Worm (Caenorhabditis elegans) whole organism, L2 larva: ENCODE results near the gene K03B4.2.
A peak's percentile ranks its signal among the peaks of the same experiment; 100 is the strongest.

ENCODE experiments used
- C34F6.9 ChIP-seq: fragments of 150-350 bp; optimal IDR thresholded peaks from 2 replicates; lab custom pipeline; 2014; ENCODE audit warnings: missing biosample characterization, missing genetic modification characterization
- F13H6.1 ChIP-seq: sonication (generic microtip); optimal IDR thresholded peaks from 2 replicates; lab custom pipeline; 2016; ENCODE audit warnings: missing genetic modification characterization, missing compliant biosample characterization
- Y55F3AM.14 ChIP-seq: fragments of 200-800 bp; sonication (Bioruptor generic); optimal IDR thresholded peaks from 2 replicates; lab custom pipeline; 2018; ENCODE audit warnings: mild to moderate bottlenecking, missing genetic modification characterization, missing compliant biosample characterization
- ZK546.5 ChIP-seq: sonication (generic microtip); optimal IDR thresholded peaks from 2 replicates; lab custom pipeline; 2017; ENCODE audit warnings: missing biosample characterization, missing genetic modification characterization
- alr-1 ChIP-seq: fragments of 150-350 bp; optimal IDR thresholded peaks from 2 replicates; lab custom pipeline; 2014; ENCODE audit warnings: missing biosample characterization, missing genetic modification characterization
- aly-2 ChIP-seq: fragments of 150-350 bp; optimal IDR thresholded peaks from 2 replicates; lab custom pipeline; 2014; ENCODE audit warnings: missing biosample characterization, missing genetic modification characterization
- ama-1 ChIP-seq: fragments of 150-350 bp; optimal IDR thresholded peaks from 2 replicates; lab custom pipeline; 2018; ENCODE audit warnings: inconsistent platforms
- blmp-1 ChIP-seq: sonication (generic microtip); optimal IDR thresholded peaks from 2 replicates; lab custom pipeline; 2017; ENCODE audit warnings: missing genetic modification characterization, mild to moderate bottlenecking, missing compliant biosample characterization, antibody characterized with exemption, moderate library complexity; ENCODE audit not compliant: insufficient read depth
- fos-1 ChIP-seq: fragments of 150-350 bp; optimal IDR thresholded peaks from 2 replicates; lab custom pipeline; 2014; ENCODE audit warnings: missing biosample characterization, missing genetic modification characterization
- gmeb-1 ChIP-seq: fragments of 150-350 bp; optimal IDR thresholded peaks from 2 replicates; lab custom pipeline; 2014; ENCODE audit warnings: missing biosample characterization, missing genetic modification characterization
- lin-11 ChIP-seq: fragments of 150-350 bp; sonication (generic microtip); optimal IDR thresholded peaks from 2 replicates; lab custom pipeline; 2014; ENCODE audit warnings: missing biosample characterization, missing genetic modification characterization, inconsistent platforms, mixed read lengths
- lin-13 ChIP-seq: fragments of 150-350 bp; optimal IDR thresholded peaks from 2 replicates; lab custom pipeline; 2014; ENCODE audit warnings: missing biosample characterization, missing genetic modification reagents, missing genetic modification characterization
- lin-39 ChIP-seq: fragments of 150-350 bp; optimal IDR thresholded peaks from 2 replicates; lab custom pipeline; 2014; ENCODE audit warnings: missing biosample characterization, missing genetic modification reagents, missing genetic modification characterization
- lsy-2 ChIP-seq, 2 experiments: fragments of 150-350 bp in 1 of 2; sonication (generic microtip) in 1 of 2; optimal IDR thresholded peaks; 2 replicates each; lab custom pipeline; 2014 to 2017; ENCODE audit warnings: missing biosample characterization in 2 of 2, missing genetic modification characterization in 2 of 2
- mab-5 ChIP-seq: fragments of 150-350 bp; optimal IDR thresholded peaks from 2 replicates; lab custom pipeline; 2014; ENCODE audit warnings: missing biosample characterization, missing genetic modification characterization
- nhr-10 ChIP-seq: sonication (generic microtip); optimal IDR thresholded peaks from 2 replicates; lab custom pipeline; 2017; ENCODE audit warnings: missing biosample characterization, missing genetic modification characterization
- nhr-12 ChIP-seq: fragments of 150-350 bp; optimal IDR thresholded peaks from 2 replicates; lab custom pipeline; 2014; ENCODE audit warnings: missing biosample characterization, missing genetic modification characterization
- nhr-129 ChIP-seq: fragments of 150-350 bp; optimal IDR thresholded peaks from 2 replicates; lab custom pipeline; 2014; ENCODE audit warnings: missing biosample characterization, missing genetic modification characterization
- nhr-21 ChIP-seq: fragments of 150-350 bp; optimal IDR thresholded peaks from 2 replicates; lab custom pipeline; 2014; ENCODE audit warnings: missing biosample characterization, missing genetic modification characterization
- nhr-237 ChIP-seq: fragments of 150-350 bp; optimal IDR thresholded peaks from 2 replicates; lab custom pipeline; 2014; ENCODE audit warnings: missing biosample characterization, missing genetic modification characterization
- nhr-25 ChIP-seq: fragments of 150-350 bp; sonication (generic microtip); optimal IDR thresholded peaks from 3 replicates; lab custom pipeline; 2014; ENCODE audit warnings: missing biosample characterization, missing genetic modification characterization
- nhr-6 ChIP-seq: fragments of 150-350 bp; optimal IDR thresholded peaks from 2 replicates; lab custom pipeline; 2014; ENCODE audit warnings: missing biosample characterization, missing genetic modification characterization
- nhr-77 ChIP-seq: fragments of 150-350 bp; optimal IDR thresholded peaks from 2 replicates; lab custom pipeline; 2014; ENCODE audit warnings: missing biosample characterization, missing genetic modification characterization
- peb-1 ChIP-seq: fragments of 150-350 bp; optimal IDR thresholded peaks from 2 replicates; lab custom pipeline; 2014; ENCODE audit warnings: missing biosample characterization, missing genetic modification characterization
- sem-4 ChIP-seq: fragments of 150-350 bp; optimal IDR thresholded peaks from 2 replicates; lab custom pipeline; 2014; ENCODE audit warnings: missing biosample characterization, missing genetic modification reagents, missing genetic modification characterization
- skn-1 ChIP-seq: sonication (generic microtip); optimal IDR thresholded peaks from 2 replicates; lab custom pipeline; 2017; ENCODE audit warnings: missing biosample characterization, missing genetic modification characterization
- sma-3 ChIP-seq: sonication (generic microtip); optimal IDR thresholded peaks from 2 replicates; lab custom pipeline; 2016; ENCODE audit warnings: missing genetic modification reagents, missing genetic modification characterization, missing compliant biosample characterization
- snpc-4 ChIP-seq: fragments of 150-350 bp; optimal IDR thresholded peaks from 2 replicates; lab custom pipeline; 2014; ENCODE audit warnings: missing biosample characterization, missing genetic modification characterization
- unc-55 ChIP-seq: fragments of 150-350 bp; sonication (generic microtip); optimal IDR thresholded peaks from 3 replicates; lab custom pipeline; 2014; ENCODE audit warnings: missing biosample characterization, missing genetic modification reagents, missing genetic modification characterization
- unc-62 ChIP-seq: fragments of 150-350 bp; optimal IDR thresholded peaks from 2 replicates; lab custom pipeline; 2014; ENCODE audit warnings: missing biosample characterization, missing genetic modification reagents, missing genetic modification characterization
- zag-1 ChIP-seq: fragments of 150-350 bp; optimal IDR thresholded peaks from 2 replicates; lab custom pipeline; 2014; ENCODE audit warnings: missing biosample characterization, missing genetic modification characterization
- ztf-1 ChIP-seq: fragments of 200-800 bp; sonication (Bioruptor generic); conservative IDR thresholded peaks from 2 replicates; pipeline ENCODE4 v1.3.6; 2022; ENCODE audit warnings: missing genetic modification characterization, missing compliant biosample characterization

The K03B4.2 gene

ce11 chrV:4647279-4647819 lies 40.4 kb upstream of the K03B4.2 start (continued):
- TF ChIP-seq lin-11 (tag; lab: Kevin White, UChicago) (no peak), unc-55 (GFP tag; lab: Kevin White, UChicago) (no peak), F13H6.1 (tag; lab: Kevin White, UChicago) (no peak), gmeb-1 (no peak), mab-5 (tag; lab: Kevin White, UChicago) (no peak), fos-1 (tag; lab: Kevin White, UChicago) (no peak), nhr-77 (tag; lab: Kevin White, UChicago) (no peak), zag-1 (no peak), sem-4 (tag; lab: Kevin White, UChicago) (peak; percentile 26)
- TF ChIP-seq, all 48 proteins: peak for 6

ce11 chrV:4647857-4648256 lies 39.9 kb upstream of the K03B4.2 start, which contains the start of gene F41F3.3:
TSS of gene F41F3.3 (minus strand) at chrV:4648239.
- TF ChIP-seq nhr-129 = no peak
- no peak for TF ChIP-seq nhr-6
- no peak for TF ChIP-seq lsy-2 (tag; optimal IDR thresholded peaks at IDR 0.05; lab: Kevin White, UChicago)
- no peak for TF ChIP-seq C34F6.9 (tag; lab: Kevin White, UChicago)
- no peak for TF ChIP-seq nhr-12 (tag; lab: Kevin White, UChicago)
- TF ChIP-seq alr-1 = no peak
- peak; percentile 80 for TF ChIP-seq Y55F3AM.14 (GFP tag; lab: Kevin White, UChicago)
- no peak for TF ChIP-seq skn-1 (tag; lab: Kevin White, UChicago)
- TF ChIP-seq ama-1 (lab: Kevin White, UChicago) = peak; percentile 74
- peak; percentile 29 for TF ChIP-seq F13H6.1 (tag; lab: Kevin White, UChicago)

- TF ChIP-seq ZK546.5 = no peak
- TF ChIP-seq fos-1 (tag; lab: Kevin White, UChicago) = no peak
- TF ChIP-seq blmp-1 = no peak
- TF ChIP-seq skn-1 (tag; lab: Kevin White, UChicago) = no peak
- no peak for TF ChIP-seq sem-4 (tag; lab: Kevin White, UChicago)
- no peak for TF ChIP-seq peb-1 (tag; lab: Kevin White, UChicago)
- TF ChIP-seq unc-55 (GFP tag; lab: Kevin White, UChicago) = no peak
- TF ChIP-seq unc-62 (GFP tag; lab: Kevin White, UChicago) = no peak
Observed at ce11 chrV:4648527-4648926, 39.3 kb upstream of the K03B4.2 start, which contains the start of gene F41F3.8. TSS of gene F41F3.8 (plus strand) at chrV:4648827.

ce11 chrV:4649649-4650384 lies 38.0 kb upstream of the K03B4.2 start:
- TF ChIP-seq snpc-4 (tag; lab: Kevin White, UChicago) (no peak), nhr-10 (no peak)

ce11 chrV:4651480-4651879 lies 36.3 kb upstream of the K03B4.2 start:
- TF ChIP-seq peb-1 (tag; lab: Kevin White, UChicago) = peak; percentile 7
- TF ChIP-seq ztf-1 (GFP tag; lab: Robert Waterston, UW) = no peak
- no peak for TF ChIP-seq nhr-6
- TF ChIP-seq blmp-1 = peak; percentile 77
- TF ChIP-seq sma-3 = no peak
- TF ChIP-seq gmeb-1 = peak; percentile 18
- TF ChIP-seq nhr-237 (tag; lab: Kevin White, UChicago) = no peak
- no peak for TF ChIP-seq lin-13 (GFP tag; lab: Kevin White, UChicago)
- no peak for TF ChIP-seq C34F6.9 (tag; lab: Kevin White, UChicago)
- TF ChIP-seq unc-62 (GFP tag; lab: Kevin White, UChicago) = no peak
- peak; percentile 44 for TF ChIP-seq nhr-25
- TF ChIP-seq lin-39 (tag; lab: Kevin White, UChicago) = no peak
- peak; percentile 23 for TF ChIP-seq fos-1 (tag; lab: Kevin White, UChicago)
- no peak for TF ChIP-seq aly-2
- TF ChIP-seq nhr-21 (tag; lab: Kevin White, UChicago) = peak; percentile 23
